Worm (Caenorhabditis elegans) whole organism, L2 larva: ENCODE results near the gene acr-23.
A peak's percentile ranks its signal among the peaks of the same experiment; 100 is the strongest.
"Not testable (repeated sequence)": the region's sequence is repeated elsewhere in the genome, so short reads cannot be mapped to it uniquely, and the experiment has no call there.

Experiments
- C34F6.9 ChIP-seq: fragments of 150-350 bp; optimal IDR thresholded peaks from 2 replicates; lab custom pipeline; 2014; ENCODE audit warnings: missing biosample characterization, missing genetic modification characterization
- F13H6.1 ChIP-seq: sonication (generic microtip); optimal IDR thresholded peaks from 2 replicates; lab custom pipeline; 2016; ENCODE audit warnings: missing genetic modification characterization, missing compliant biosample characterization
- Y55F3AM.14 ChIP-seq: fragments of 200-800 bp; sonication (Bioruptor generic); optimal IDR thresholded peaks from 2 replicates; lab custom pipeline; 2018; ENCODE audit warnings: mild to moderate bottlenecking, missing genetic modification characterization, missing compliant biosample characterization
- ZK546.5 ChIP-seq: sonication (generic microtip); optimal IDR thresholded peaks from 2 replicates; lab custom pipeline; 2017; ENCODE audit warnings: missing biosample characterization, missing genetic modification characterization
- aly-2 ChIP-seq: fragments of 150-350 bp; optimal IDR thresholded peaks from 2 replicates; lab custom pipeline; 2014; ENCODE audit warnings: missing biosample characterization, missing genetic modification characterization
- ama-1 ChIP-seq: fragments of 150-350 bp; optimal IDR thresholded peaks from 2 replicates; lab custom pipeline; 2018; ENCODE audit warnings: inconsistent platforms
- crh-2 ChIP-seq: sonication (generic microtip); optimal IDR thresholded peaks from 2 replicates; lab custom pipeline; 2017; ENCODE audit warnings: missing biosample characterization, missing genetic modification characterization
- dmd-4 ChIP-seq: sonication (generic microtip); optimal IDR thresholded peaks from 2 replicates; lab custom pipeline; 2017; ENCODE audit warnings: missing biosample characterization, missing genetic modification characterization
- egl-27 ChIP-seq: sonication (generic microtip); optimal IDR thresholded peaks from 3 replicates; lab custom pipeline; 2017; ENCODE audit warnings: missing biosample characterization, missing genetic modification reagents, missing genetic modification characterization
- elt-1 ChIP-seq: fragments of 150-350 bp; optimal IDR thresholded peaks from 2 replicates; lab custom pipeline; 2014; ENCODE audit warnings: missing biosample characterization, missing genetic modification characterization
- fos-1 ChIP-seq: fragments of 150-350 bp; optimal IDR thresholded peaks from 2 replicates; lab custom pipeline; 2014; ENCODE audit warnings: missing biosample characterization, missing genetic modification characterization
- gmeb-1 ChIP-seq: fragments of 150-350 bp; optimal IDR thresholded peaks from 2 replicates; lab custom pipeline; 2014; ENCODE audit warnings: missing biosample characterization, missing genetic modification characterization
- lin-39 ChIP-seq: fragments of 150-350 bp; optimal IDR thresholded peaks from 2 replicates; lab custom pipeline; 2014; ENCODE audit warnings: missing biosample characterization, missing genetic modification reagents, missing genetic modification characterization
- lsy-2 ChIP-seq, 2 experiments: fragments of 150-350 bp in 1 of 2; sonication (generic microtip) in 1 of 2; optimal IDR thresholded peaks; 2 replicates each; lab custom pipeline; 2014 to 2017; ENCODE audit warnings: missing biosample characterization in 2 of 2, missing genetic modification characterization in 2 of 2
- mab-5 ChIP-seq: fragments of 150-350 bp; optimal IDR thresholded peaks from 2 replicates; lab custom pipeline; 2014; ENCODE audit warnings: missing biosample characterization, missing genetic modification characterization
- mbf-1 ChIP-seq: sonication (generic microtip); optimal IDR thresholded peaks from 2 replicates; lab custom pipeline; 2017; ENCODE audit warnings: missing biosample characterization, missing genetic modification characterization
- mdl-1 ChIP-seq, 2 experiments: fragments of 150-350 bp in 1 of 2; sonication (generic microtip) in 1 of 2; optimal IDR thresholded peaks; 2 replicates each; lab custom pipeline; 2017; ENCODE audit warnings: missing biosample characterization in 2 of 2, missing genetic modification characterization in 2 of 2
- nhr-10 ChIP-seq: sonication (generic microtip); optimal IDR thresholded peaks from 2 replicates; lab custom pipeline; 2017; ENCODE audit warnings: missing biosample characterization, missing genetic modification characterization
- nhr-12 ChIP-seq: fragments of 150-350 bp; optimal IDR thresholded peaks from 2 replicates; lab custom pipeline; 2014; ENCODE audit warnings: missing biosample characterization, missing genetic modification characterization
- nhr-129 ChIP-seq: fragments of 150-350 bp; optimal IDR thresholded peaks from 2 replicates; lab custom pipeline; 2014; ENCODE audit warnings: missing biosample characterization, missing genetic modification characterization
- nhr-21 ChIP-seq: fragments of 150-350 bp; optimal IDR thresholded peaks from 2 replicates; lab custom pipeline; 2014; ENCODE audit warnings: missing biosample characterization, missing genetic modification characterization
- nhr-23 ChIP-seq: fragments of 150-350 bp; optimal IDR thresholded peaks from 2 replicates; lab custom pipeline; 2014; ENCODE audit warnings: missing biosample characterization, missing genetic modification reagents, missing genetic modification characterization
- nhr-237 ChIP-seq: fragments of 150-350 bp; optimal IDR thresholded peaks from 2 replicates; lab custom pipeline; 2014; ENCODE audit warnings: missing biosample characterization, missing genetic modification characterization
- nhr-77 ChIP-seq: fragments of 150-350 bp; optimal IDR thresholded peaks from 2 replicates; lab custom pipeline; 2014; ENCODE audit warnings: missing biosample characterization, missing genetic modification characterization
- peb-1 ChIP-seq: fragments of 150-350 bp; optimal IDR thresholded peaks from 2 replicates; lab custom pipeline; 2014; ENCODE audit warnings: missing biosample characterization, missing genetic modification characterization
- skn-1 ChIP-seq: sonication (generic microtip); optimal IDR thresholded peaks from 2 replicates; lab custom pipeline; 2017; ENCODE audit warnings: missing biosample characterization, missing genetic modification characterization
- sma-3 ChIP-seq: sonication (generic microtip); optimal IDR thresholded peaks from 2 replicates; lab custom pipeline; 2016; ENCODE audit warnings: missing genetic modification reagents, missing genetic modification characterization, missing compliant biosample characterization
- sma-9 ChIP-seq, 2 experiments: fragments of 150-350 bp in 1 of 2; sonication (generic microtip) in 1 of 2; optimal IDR thresholded peaks; 2 replicates each; lab custom pipeline; 2014 to 2016; ENCODE audit warnings: missing genetic modification characterization in 2 of 2, mild to moderate bottlenecking in 1 of 2, missing biosample characterization in 1 of 2, missing compliant biosample characterization in 1 of 2, missing genetic modification reagents in 1 of 2, moderate library complexity in 1 of 2
- snpc-4 ChIP-seq: fragments of 150-350 bp; optimal IDR thresholded peaks from 2 replicates; lab custom pipeline; 2014; ENCODE audit warnings: missing biosample characterization, missing genetic modification characterization
- unc-39 ChIP-seq: fragments of 150-350 bp; optimal IDR thresholded peaks from 2 replicates; lab custom pipeline; 2014; ENCODE audit warnings: missing biosample characterization, missing genetic modification characterization
- unc-55 ChIP-seq: fragments of 150-350 bp; sonication (generic microtip); optimal IDR thresholded peaks from 3 replicates; lab custom pipeline; 2014; ENCODE audit warnings: missing biosample characterization, missing genetic modification reagents, missing genetic modification characterization
- ztf-11 ChIP-seq: sonication (generic microtip); optimal IDR thresholded peaks from 2 replicates; lab custom pipeline; 2017; ENCODE audit warnings: missing biosample characterization, missing genetic modification characterization
- ztf-4 ChIP-seq: fragments of 150-350 bp; optimal IDR thresholded peaks from 2 replicates; lab custom pipeline; 2014; ENCODE audit warnings: missing biosample characterization, missing genetic modification characterization

acr-23 gene

DNA sequence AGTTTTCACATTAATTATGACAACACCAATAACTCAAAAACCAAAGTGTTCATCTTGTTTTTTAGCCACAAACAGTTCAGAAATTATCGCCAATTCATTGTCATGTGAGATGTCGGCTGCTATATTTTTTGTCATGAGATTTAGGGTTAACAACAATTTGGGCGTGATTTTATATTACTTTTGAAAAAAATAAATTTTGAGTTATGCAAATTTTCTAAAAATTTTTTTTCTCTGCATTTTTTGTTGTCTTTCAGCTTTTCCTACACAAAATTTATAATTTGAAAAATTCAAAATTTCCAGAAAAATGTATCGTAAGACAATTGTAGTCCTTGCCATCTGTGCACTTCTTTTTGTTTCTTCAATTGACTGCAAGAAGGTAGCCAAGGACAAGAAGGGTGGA lies 26.3 kb downstream of the acr-23 start, which contains the start of gene F59B1.2:
Gene F59B1.2 (plus strand): TSS at position 301 of the 400 bp plus-strand sequence.
- no peak for TF ChIP-seq snpc-4 (tag; lab: Kevin White, UChicago)
- TF ChIP-seq, all 48 proteins: peak for 0

ce11 chrV:3632249-3633030 lies 26.9 kb downstream of the acr-23 start:
- TF ChIP-seq ztf-4 (tag; lab: Kevin White, UChicago) (no peak), sma-3 (GFP tag; lab: Kevin White, UChicago) (no peak), unc-55 (GFP tag; lab: Kevin White, UChicago) (no peak), nhr-129 (tag; lab: Kevin White, UChicago) (peak; percentile 38), Y55F3AM.14 (GFP tag; lab: Kevin White, UChicago) (no peak), fos-1 (peak; percentile 46), lsy-2 (tag; optimal IDR thresholded peaks at IDR 0.05; lab: Kevin White, UChicago) (no peak), nhr-10 (tag; lab: Kevin White, UChicago) (no peak), nhr-237 (no peak), crh-2 (tag; lab: Kevin White, UChicago) (peak; percentile 48), F13H6.1 (tag; lab: Kevin White, UChicago) (peak; percentile 15), gmeb-1 (tag; lab: Kevin White, UChicago) (peak; percentile 21), ama-1 (lab: Kevin White, UChicago) (no peak), aly-2 (tag; lab: Kevin White, UChicago) (no peak), elt-1 (tag; lab: Kevin White, UChicago) (no peak), nhr-21 (tag; lab: Kevin White, UChicago) (no peak), mdl-1 (tag; optimal IDR thresholded peaks at IDR 0.05; lab: Kevin White, UChicago) (no peak), nhr-77 (tag; lab: Kevin White, UChicago) (no peak), ZK546.5 (no peak), sma-9 (GFP tag; optimal IDR thresholded peaks at IDR 0.05; lab: Kevin White, UChicago) (peak; percentile 68), sma-9 (tag; optimal IDR thresholded peaks at IDR 0.05; lab: Kevin White, UChicago) (no peak)

ce11 chrV:3631591-3631990 lies 27.8 kb downstream of the acr-23 start, which contains the start of gene F59B1.6:
TSS of gene F59B1.6 (minus strand) at chrV:3631691.
- no peak for TF ChIP-seq unc-39 (tag; lab: Kevin White, UChicago)
- no peak for TF ChIP-seq nhr-10 (tag; lab: Kevin White, UChicago)
- TF ChIP-seq F13H6.1 (tag; lab: Kevin White, UChicago): no peak
- TF ChIP-seq ztf-11: no peak
- TF ChIP-seq C34F6.9 (tag; lab: Kevin White, UChicago): no peak
- no peak for TF ChIP-seq nhr-129 (tag; lab: Kevin White, UChicago)
- TF ChIP-seq lin-39 (tag; lab: Kevin White, UChicago): no peak
- no peak for TF ChIP-seq ZK546.5
- TF ChIP-seq dmd-4: no peak
- TF ChIP-seq nhr-23 (tag; lab: Kevin White, UChicago): no peak
- TF ChIP-seq nhr-12 (tag; lab: Kevin White, UChicago): no peak
- TF ChIP-seq nhr-77 (tag; lab: Kevin White, UChicago): no peak
- TF ChIP-seq skn-1: no peak
- no peak for TF ChIP-seq mbf-1 (tag; lab: Kevin White, UChicago)
- TF ChIP-seq mab-5 (tag; lab: Kevin White, UChicago): no peak
- TF ChIP-seq crh-2 (tag; lab: Kevin White, UChicago): no peak
- no peak for TF ChIP-seq peb-1
- TF ChIP-seq egl-27 (tag; lab: Kevin White, UChicago): no peak
- TF ChIP-seq gmeb-1 (tag; lab: Kevin White, UChicago): no peak
- TF ChIP-seq, all 48 proteins: peak for 0

DNA sequence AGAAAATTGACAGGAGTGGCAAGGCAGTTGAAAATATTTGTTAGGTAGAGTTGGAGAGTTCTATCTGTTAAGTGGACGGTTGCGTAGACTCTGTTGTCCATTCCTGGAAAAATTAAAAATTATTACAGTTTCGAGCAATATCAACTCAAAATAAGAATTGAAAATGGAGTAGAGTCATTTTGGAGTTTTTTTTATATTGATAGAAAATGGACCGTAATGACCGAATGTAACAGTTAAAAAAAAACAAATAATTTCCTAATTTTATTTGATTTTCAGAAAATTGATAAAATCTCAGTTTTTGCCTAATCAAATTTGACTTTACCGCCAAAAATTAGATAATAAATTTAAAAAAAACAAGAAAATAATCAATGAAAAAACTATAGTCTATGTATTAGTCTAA lies 32.4 kb downstream of the acr-23 start, which contains the start of gene F59B1.4:
Gene F59B1.4 (minus strand): TSS at position 101 of the 400 bp plus-strand sequence.
- no peak for TF ChIP-seq nhr-21 (tag; lab: Kevin White, UChicago)
- no peak for TF ChIP-seq mab-5 (tag; lab: Kevin White, UChicago)

ce11 chrV:3620608-3621007 lies 38.8 kb downstream of the acr-23 start, which contains the start of gene srx-93:
TSS of gene srx-93 (minus strand) at chrV:3620708.
- not testable (repeated sequence) for TF ChIP-seq nhr-10 (tag; lab: Kevin White, UChicago); sma-9 (GFP tag; optimal IDR thresholded peaks at IDR 0.05; lab: Kevin White, UChicago); sma-9 (tag; optimal IDR thresholded peaks at IDR 0.05; lab: Kevin White, UChicago); gmeb-1 (tag; lab: Kevin White, UChicago)
